Fruit fly (Drosophila melanogaster) whole organism, prepupa: Measurements from ENCODE around the gene CG6470.

Experiments used
- Blimp-1 ChIP-seq: fragments of 200-800 bp; sonication (Bioruptor generic); optimal IDR thresholded peaks from 3 replicates; lab custom pipeline; 2017; ENCODE audit warnings: missing biosample characterization, missing genetic modification characterization, mild to moderate bottlenecking, moderate library complexity, missing genetic modification reagents
- CG10631 ChIP-seq: fragments of 200-800 bp; sonication (Bioruptor generic); optimal IDR thresholded peaks from 2 replicates; lab custom pipeline; 2016; ENCODE audit warnings: missing biosample characterization, missing genetic modification characterization
- CG10669 ChIP-seq: fragments of 200-800 bp; sonication (Bioruptor generic); optimal IDR thresholded peaks from 3 replicates; lab custom pipeline; 2018; ENCODE audit warnings: missing biosample characterization, mild to moderate bottlenecking, missing genetic modification characterization, moderate library complexity
- CG11294 ChIP-seq: fragments of 200-800 bp; sonication (Bioruptor generic); IDR thresholded peaks from 2 replicates; pipeline ENCODE4 v1.3.6; 2022; ENCODE audit warnings: missing biosample characterization, missing genetic modification characterization
- CG11762 ChIP-seq: fragments of 200-800 bp; sonication (Bioruptor generic); optimal IDR thresholded peaks from 3 replicates; lab custom pipeline; 2016; ENCODE audit warnings: missing biosample characterization, missing genetic modification characterization; ENCODE audit not compliant: insufficient read depth
- CG15336 ChIP-seq: fragments of 200-800 bp; sonication (Bioruptor generic); IDR thresholded peaks from 2 replicates; pipeline ENCODE4 v1.3.6; 2022; ENCODE audit warnings: missing biosample characterization, missing genetic modification characterization
- CG1621 ChIP-seq: fragments of 200-800 bp; sonication (Bioruptor generic); optimal IDR thresholded peaks from 3 replicates; lab custom pipeline; 2018; ENCODE audit warnings: missing biosample characterization, mild to moderate bottlenecking, missing genetic modification characterization
- CG16779 ChIP-seq: fragments of 200-800 bp; sonication (Bioruptor generic); optimal IDR thresholded peaks from 3 replicates; lab custom pipeline; 2017; ENCODE audit warnings: missing biosample characterization, mild to moderate bottlenecking, missing genetic modification characterization
- CG3032 ChIP-seq: fragments of 200-800 bp; optimal IDR thresholded peaks from 2 replicates; lab custom pipeline; 2019; ENCODE audit warnings: missing biosample characterization, mild to moderate bottlenecking, missing genetic modification characterization, moderate library complexity
- CG32006 ChIP-seq: fragments of 200-800 bp; sonication (Bioruptor generic); optimal IDR thresholded peaks from 3 replicates; lab custom pipeline; 2017; ENCODE audit warnings: missing biosample characterization, mild to moderate bottlenecking, missing genetic modification characterization
- CG34406 ChIP-seq: fragments of 200-800 bp; sonication (Bioruptor generic); optimal IDR thresholded peaks from 3 replicates; lab custom pipeline; 2016; ENCODE audit warnings: missing biosample characterization, missing genetic modification characterization
- CG3919 ChIP-seq: fragments of 200-800 bp; sonication (Bioruptor generic); optimal IDR thresholded peaks from 3 replicates; lab custom pipeline; 2016; ENCODE audit warnings: missing biosample characterization, missing genetic modification characterization
- CG4318 ChIP-seq: fragments of 200-800 bp; sonication (Bioruptor generic); optimal IDR thresholded peaks from 3 replicates; lab custom pipeline; 2017; ENCODE audit warnings: missing biosample characterization, mild to moderate bottlenecking, missing genetic modification characterization
- CG6163 ChIP-seq: fragments of 200-800 bp; sonication (Bioruptor generic); IDR thresholded peaks from 3 replicates; pipeline ENCODE4 v1.3.6; 2022; ENCODE audit warnings: missing biosample characterization, missing genetic modification characterization
- CG6792 ChIP-seq: fragments of 200-800 bp; sonication (Bioruptor generic); optimal IDR thresholded peaks from 3 replicates; lab custom pipeline; 2016; ENCODE audit warnings: missing biosample characterization, missing genetic modification characterization
- CG6854 ChIP-seq: fragments of 200-800 bp; sonication (Bioruptor generic); optimal IDR thresholded peaks from 2 replicates; lab custom pipeline; 2017; ENCODE audit warnings: missing biosample characterization, mild to moderate bottlenecking, missing genetic modification characterization
- CG7368 ChIP-seq: fragments of 200-800 bp; sonication (Bioruptor generic); optimal IDR thresholded peaks from 3 replicates; lab custom pipeline; 2016; ENCODE audit warnings: missing biosample characterization, missing genetic modification characterization
- CG8119 ChIP-seq: fragments of 200-800 bp; sonication (Bioruptor generic); IDR thresholded peaks from 3 replicates; pipeline ENCODE4 v1.3.6; 2022; ENCODE audit warnings: missing biosample characterization, missing genetic modification characterization
- CG8319 ChIP-seq: fragments of 200-800 bp; sonication (Bioruptor generic); optimal IDR thresholded peaks from 3 replicates; lab custom pipeline; 2016; ENCODE audit warnings: missing biosample characterization, missing genetic modification characterization
- CG8632 ChIP-seq: fragments of 200-800 bp; sonication (Bioruptor generic); optimal IDR thresholded peaks from 3 replicates; lab custom pipeline; 2016; ENCODE audit warnings: missing biosample characterization, missing genetic modification characterization
- CG9139 ChIP-seq: fragments of 200-800 bp; sonication (Bioruptor generic); optimal IDR thresholded peaks from 3 replicates; lab custom pipeline; 2017; ENCODE audit warnings: missing biosample characterization, mild to moderate bottlenecking, missing genetic modification characterization
- Eip75B ChIP-seq: fragments of 200-800 bp; sonication (Bioruptor generic); optimal IDR thresholded peaks from 3 replicates; lab custom pipeline; 2016; ENCODE audit warnings: missing biosample characterization, missing genetic modification characterization
- Eip78C ChIP-seq: fragments of 200-800 bp; sonication (Bioruptor generic); peaks from one replicate; lab custom pipeline; 2016; ENCODE audit warnings: missing biosample characterization, missing genetic modification characterization
- Eip93F ChIP-seq: fragments of 200-800 bp; sonication (Bioruptor generic); optimal IDR thresholded peaks from 2 replicates; lab custom pipeline; 2016; ENCODE audit warnings: missing biosample characterization, mild to moderate bottlenecking, missing genetic modification characterization
- Ets21C ChIP-seq: fragments of 200-800 bp; sonication (Bioruptor generic); optimal IDR thresholded peaks from 3 replicates; lab custom pipeline; 2016; ENCODE audit warnings: missing biosample characterization, missing genetic modification characterization
- Gug ChIP-seq: fragments of 200-800 bp; sonication (Bioruptor generic); IDR thresholded peaks from 2 replicates; pipeline ENCODE4 v1.3.6; 2022; ENCODE audit warnings: missing biosample characterization, missing genetic modification characterization
- Hr38 ChIP-seq: sonication (Bioruptor generic); optimal IDR thresholded peaks from 2 replicates; lab custom pipeline; 2016; ENCODE audit warnings: missing biosample characterization, missing genetic modification characterization
- Hr4 ChIP-seq: fragments of 200-800 bp; sonication (Bioruptor generic); optimal IDR thresholded peaks from 3 replicates; lab custom pipeline; 2016; ENCODE audit warnings: missing biosample characterization, missing genetic modification characterization
- Lpt ChIP-seq: fragments of 200-800 bp; sonication (Bioruptor generic); optimal IDR thresholded peaks from 3 replicates; lab custom pipeline; 2016; ENCODE audit warnings: missing biosample characterization, missing genetic modification characterization
- Met ChIP-seq: fragments of 200-800 bp; sonication (Bioruptor generic); optimal IDR thresholded peaks from 3 replicates; lab custom pipeline; 2016; ENCODE audit warnings: missing biosample characterization, missing genetic modification characterization
- OdsH ChIP-seq: fragments of 200-800 bp; sonication (Bioruptor generic); optimal IDR thresholded peaks from 3 replicates; lab custom pipeline; 2016; ENCODE audit warnings: missing biosample characterization, missing genetic modification characterization
- Sox102F ChIP-seq: fragments of 200-800 bp; sonication (Bioruptor generic); optimal IDR thresholded peaks from 2 replicates; lab custom pipeline; 2016; ENCODE audit warnings: missing biosample characterization, mild to moderate bottlenecking, missing genetic modification characterization
- Sox14 ChIP-seq: fragments of 200-800 bp; sonication (Bioruptor generic); optimal IDR thresholded peaks from 3 replicates; lab custom pipeline; 2016; ENCODE audit warnings: missing biosample characterization, missing genetic modification characterization
- Sox15 ChIP-seq: fragments of 200-800 bp; sonication (Bioruptor generic); optimal IDR thresholded peaks from 3 replicates; lab custom pipeline; 2016; ENCODE audit warnings: missing biosample characterization, missing genetic modification characterization
- achi ChIP-seq: fragments of 200-800 bp; sonication (Bioruptor generic); optimal IDR thresholded peaks from 3 replicates; lab custom pipeline; 2016; ENCODE audit warnings: missing biosample characterization, missing genetic modification characterization
- acj6 ChIP-seq: fragments of 200-800 bp; sonication (Bioruptor generic); optimal IDR thresholded peaks from 3 replicates; lab custom pipeline; 2016; ENCODE audit warnings: missing biosample characterization, missing genetic modification characterization
- cyc ChIP-seq: fragments of 200-800 bp; sonication (Bioruptor generic); optimal IDR thresholded peaks from 3 replicates; lab custom pipeline; 2016; ENCODE audit warnings: missing biosample characterization, missing genetic modification characterization
- eg ChIP-seq: fragments of 200-800 bp; sonication (Bioruptor generic); IDR thresholded peaks from 3 replicates; pipeline ENCODE4 v1.3.6; 2022; ENCODE audit warnings: missing biosample characterization, missing genetic modification characterization
- esn ChIP-seq: fragments of 200-800 bp; sonication (Bioruptor generic); optimal IDR thresholded peaks from 2 replicates; lab custom pipeline; 2016; ENCODE audit warnings: missing biosample characterization, mild to moderate bottlenecking, missing genetic modification characterization, moderate library complexity
- fd59A ChIP-seq: fragments of 200-800 bp; sonication (Bioruptor generic); optimal IDR thresholded peaks from 2 replicates; lab custom pipeline; 2017; ENCODE audit warnings: missing biosample characterization, mild to moderate bottlenecking, missing genetic modification characterization, missing genetic modification reagents
- fd85E ChIP-seq: fragments of 200-800 bp; sonication (Bioruptor generic); optimal IDR thresholded peaks from 3 replicates; lab custom pipeline; 2016; ENCODE audit warnings: missing biosample characterization, missing genetic modification characterization
- lz ChIP-seq: fragments of 200-800 bp; sonication (Bioruptor generic); optimal IDR thresholded peaks from 3 replicates; lab custom pipeline; 2016; ENCODE audit warnings: missing biosample characterization, missing genetic modification characterization
- net ChIP-seq: fragments of 200-800 bp; sonication (Bioruptor generic); optimal IDR thresholded peaks from 3 replicates; lab custom pipeline; 2016; ENCODE audit warnings: missing biosample characterization, missing genetic modification characterization
- pdm3 ChIP-seq: fragments of 200-800 bp; sonication (Bioruptor generic); optimal IDR thresholded peaks from 3 replicates; lab custom pipeline; 2016; ENCODE audit warnings: missing biosample characterization, missing genetic modification characterization
- salr ChIP-seq, 2 experiments: fragments of 200-800 bp; sonication (Bioruptor generic); optimal IDR thresholded peaks; 3 replicates each; lab custom pipeline; 2016 to 2018; ENCODE audit warnings: missing biosample characterization in 2 of 2, missing genetic modification characterization in 2 of 2, mild to moderate bottlenecking in 1 of 2
- ss ChIP-seq, 2 experiments: fragments of 200-800 bp; sonication (Bioruptor generic); optimal IDR thresholded peaks; 2 replicates in 1 of 2; 3 replicates in 1 of 2; lab custom pipeline; 2017 to 2018; ENCODE audit warnings: mild to moderate bottlenecking in 2 of 2, missing biosample characterization in 2 of 2, missing genetic modification characterization in 2 of 2, moderate library complexity in 1 of 2
- svp ChIP-seq: fragments of 200-800 bp; sonication (Bioruptor generic); peaks from one replicate; lab custom pipeline; 2016; ENCODE audit warnings: missing biosample characterization, missing genetic modification characterization
- topi ChIP-seq: fragments of 200-800 bp; sonication (Bioruptor generic); optimal IDR thresholded peaks from 3 replicates; lab custom pipeline; 2016; ENCODE audit warnings: missing biosample characterization, missing genetic modification characterization
- vri ChIP-seq: fragments of 200-800 bp; sonication (Bioruptor generic); optimal IDR thresholded peaks from 3 replicates; lab custom pipeline; 2016; ENCODE audit warnings: missing biosample characterization, mild to moderate bottlenecking, missing genetic modification characterization

Gene CG6470

DNA sequence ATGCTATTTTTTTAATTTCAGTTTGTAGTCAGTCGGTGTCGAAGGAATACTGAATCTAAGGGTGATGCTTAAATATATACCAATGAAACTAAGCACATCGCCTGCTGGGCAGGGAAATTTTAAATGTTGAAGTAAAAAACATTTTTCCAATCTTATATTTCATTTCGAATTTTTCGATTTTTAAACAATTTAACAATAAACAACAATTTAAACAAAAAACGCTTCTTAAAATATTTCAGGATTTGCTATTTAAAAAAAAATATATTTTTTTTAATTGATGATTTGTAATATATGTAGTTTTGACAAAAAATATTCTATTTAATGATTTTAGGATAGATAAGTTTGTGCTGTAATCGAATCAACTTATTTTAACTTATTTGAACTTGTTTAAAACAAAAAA is at the start of gene CG6470:
CG6470 (minus strand) TSS at position 101 of the 400 bp plus-strand sequence.
- TF ChIP-seq CG11762 (GFP tag; lab: Kevin White, UChicago) (no peak), CG6792 (GFP tag; lab: Kevin White, UChicago) (no peak), Gug (GFP tag; lab: Robert Waterston, UW) (no peak)

DNA sequence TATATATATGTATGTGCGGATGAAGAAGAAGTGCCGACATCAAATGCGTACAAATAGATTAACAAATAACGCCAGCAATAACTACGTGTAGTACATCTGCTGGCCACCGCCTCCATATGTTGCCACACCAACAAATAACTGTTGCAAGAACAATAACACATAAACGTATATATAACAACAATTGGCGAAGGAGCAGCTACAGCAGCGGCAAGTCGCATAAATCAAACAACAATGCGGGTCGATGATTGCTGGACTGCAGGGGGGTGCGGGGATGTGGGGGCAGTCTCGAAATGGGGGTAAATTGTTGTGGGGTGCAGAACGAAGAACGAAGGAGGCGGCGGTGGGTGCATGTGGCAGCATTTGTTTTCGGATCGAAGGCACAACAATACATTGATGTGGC is 45.9 kb upstream of the CG6470 start:
- TF ChIP-seq Eip78C (GFP tag; lab: Kevin White, UChicago) = no peak

DNA sequence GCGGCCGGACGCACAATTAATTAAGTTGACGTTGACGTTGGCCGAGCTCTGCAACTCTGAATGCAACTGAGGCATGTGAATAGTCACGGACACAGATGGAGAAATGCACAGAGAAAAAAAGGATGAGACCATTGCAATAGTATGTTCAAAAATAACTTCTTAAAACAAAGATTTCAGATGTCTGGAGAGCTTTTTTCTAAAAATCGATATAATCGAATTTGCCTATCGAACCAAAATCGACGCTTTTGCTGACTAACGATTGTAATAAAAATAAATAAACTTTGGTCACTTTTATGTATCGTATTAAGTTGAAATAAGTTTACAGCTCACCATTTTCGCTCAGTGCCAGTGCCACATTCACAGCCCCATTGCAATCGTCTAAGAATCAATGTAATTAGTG is 43.9 kb upstream of the CG6470 start:
- TF ChIP-seq Hr4 (GFP tag; lab: Kevin White, UChicago) (peak; percentile 65), Eip93F (GFP tag; lab: Kevin White, UChicago) (no peak), svp (GFP tag; lab: Kevin White, UChicago) (peak; percentile 53), vri (no peak), CG10631 (GFP tag; lab: Kevin White, UChicago) (peak; percentile 36), cyc (GFP tag; lab: Kevin White, UChicago) (no peak), esn (GFP tag; lab: Kevin White, UChicago) (no peak), CG11762 (GFP tag; lab: Kevin White, UChicago) (peak; percentile 30), CG6163 (GFP tag; lab: Robert Waterston, UW) (0 out of 3 replicates have a peak, but pooled peaks have one; percentile 42), CG1621 (tag; lab: Kevin White, UChicago) (peak; percentile 1), Lpt (GFP tag; lab: Kevin White, UChicago) (no peak), salr (GFP tag; optimal IDR thresholded peaks at IDR 0.05; lab: Kevin White, UChicago) (peak in 1 of 2 experiments; percentile 25), Sox15 (no peak), achi (peak; percentile 39), pdm3 (peak; percentile 25), eg (GFP tag; lab: Robert Waterston, UW) (peak; percentile 58), CG16779 (tag; lab: Kevin White, UChicago) (no peak), net (GFP tag; lab: Kevin White, UChicago) (peak; percentile 16), Hr38 (GFP tag; lab: Kevin White, UChicago) (no peak), fd59A (GFP tag; lab: Kevin White, UChicago) (peak; percentile 33), CG8119 (GFP tag; lab: Robert Waterston, UW) (no peak; the same call in none of the 3 replicates), CG3032 (tag; lab: Kevin White, UChicago) (peak; percentile 58), CG15336 (GFP tag; lab: Robert Waterston, UW) (peak; percentile 72), Ets21C (GFP tag; lab: Kevin White, UChicago) (no peak), Met (GFP tag; lab: Kevin White, UChicago) (peak; percentile 16), CG32006 (GFP tag; lab: Kevin White, UChicago) (peak; percentile 66), Eip75B (GFP tag; lab: Kevin White, UChicago) (peak; percentile 38), CG8319 (no peak), CG3919 (GFP tag; lab: Kevin White, UChicago) (peak; percentile 35), fd85E (GFP tag; lab: Kevin White, UChicago) (no peak), Sox14 (GFP tag; lab: Kevin White, UChicago) (peak; percentile 21), Blimp-1 (GFP tag; lab: Kevin White, UChicago) (no peak), CG4318 (GFP tag; lab: Kevin White, UChicago) (peak; percentile 42), CG6854 (no peak), Sox102F (GFP tag; lab: Kevin White, UChicago) (no peak), CG34406 (GFP tag; lab: Kevin White, UChicago) (no peak), lz (GFP tag; lab: Kevin White, UChicago) (no peak), CG11294 (GFP tag; lab: Robert Waterston, UW) (peak; percentile 49; the same call in 1 of the 2 replicates), OdsH (peak; percentile 44), acj6 (GFP tag; lab: Kevin White, UChicago) (peak; percentile 46), CG8632 (GFP tag; lab: Kevin White, UChicago) (no peak), ss (GFP tag; optimal IDR thresholded peaks at IDR 0.05; lab: Kevin White, UChicago) (peak; percentile 31 to 32), CG7368 (no peak), Eip78C (GFP tag; lab: Kevin White, UChicago) (peak; percentile 85), CG10669 (GFP tag; lab: Kevin White, UChicago) (peak; percentile 50), CG9139 (GFP tag; lab: Kevin White, UChicago) (no peak), topi (GFP tag; lab: Kevin White, UChicago) (peak; percentile 28)
